In the genomic region with DNA sequence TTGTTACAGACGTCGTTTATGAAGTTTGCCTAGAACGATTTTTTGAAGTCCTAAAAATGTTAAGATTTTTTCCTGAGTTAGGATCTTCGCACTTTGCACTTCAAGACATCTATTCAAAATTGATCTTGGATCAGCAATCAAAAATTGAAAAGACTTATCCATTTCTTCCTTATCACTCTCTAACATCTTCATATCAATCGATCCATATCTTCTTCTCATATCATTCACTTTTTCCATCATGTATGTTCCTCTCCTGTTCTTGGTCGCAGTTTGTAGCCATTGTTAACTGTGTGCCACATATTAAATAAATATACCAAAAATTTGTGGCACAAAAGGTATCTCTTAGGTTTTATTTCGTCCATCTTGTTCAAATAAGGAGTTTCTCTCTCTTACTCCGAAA, we compare ENCODE assay signal across 2 worm cellular contexts.
A peak's percentile ranks its signal among the peaks of the same experiment; 100 is the strongest.
TF ChIP-seq lines count a peak whose summit lies in the region.

No protein-coding gene starts in this region.

TF ChIP-seq in whole organism, L1 larva, 84 proteins besides CTCF, POLR2A, EP300 and RAD21:
- TF ChIP-seq blmp-1 (tag; optimal IDR thresholded peaks at IDR 0.05; lab: Kevin White, UChicago) (peak; percentile 58), vab-15 (tag; optimal IDR thresholded peaks at IDR 0.05; lab: Kevin White, UChicago) (no peak), ztf-4 (tag; optimal IDR thresholded peaks at IDR 0.05; lab: Kevin White, UChicago) (no peak), nhr-237 (tag; optimal IDR thresholded peaks at IDR 0.05; lab: Kevin White, UChicago) (no peak), nhr-90 (tag; optimal IDR thresholded peaks at IDR 0.05; lab: Kevin White, UChicago; ENCODE audit: poor library complexity) (no peak), unc-130 (tag; optimal IDR thresholded peaks at IDR 0.05; lab: Kevin White, UChicago) (no peak), elt-3 (tag; optimal IDR thresholded peaks at IDR 0.05; lab: Kevin White, UChicago) (peak in 4 of 6 experiments; percentile 37 to 50 (median 44)), sptf-1 (tag; optimal IDR thresholded peaks at IDR 0.05; lab: Kevin White, UChicago) (no peak)

TF ChIP-seq in whole organism, L4 larva, 104 proteins besides CTCF, POLR2A, EP300 and RAD21:
- TF ChIP-seq jun-1 (tag; optimal IDR thresholded peaks at IDR 0.05; lab: Kevin White, UChicago) (no peak), duxl-1 (tag; optimal IDR thresholded peaks at IDR 0.05; lab: Kevin White, UChicago; ENCODE audit: poor library complexity) (no peak), nhr-28 (tag; optimal IDR thresholded peaks at IDR 0.05; lab: Kevin White, UChicago) (peak; percentile 61), zag-1 (tag; optimal IDR thresholded peaks at IDR 0.05; lab: Kevin White, UChicago) (no peak), F26F4.8 (GFP tag; conservative IDR thresholded peaks at IDR 0.05; lab: Robert Waterston, UW) (no peak)
TF ChIP-seq in whole organism, L4 larva: peak in this region for 1.
